Worm (Caenorhabditis elegans): ENCODE measurements around the gene K09H11.11.

ce11 chrV:5708331-5708730 lies 46.7 kb downstream of the K09H11.11 start:
- TF ChIP-seq ama-1 (optimal IDR thresholded peaks at IDR 0.05), result no peak
- no peak for TF ChIP-seq flt-1 (GFP tag; IDR thresholded peaks at IDR 0.05)
- TF ChIP-seq ceh-36 (tag; optimal IDR thresholded peaks at IDR 0.05), result no peak
- no peak for TF ChIP-seq hmg-4 (GFP tag; optimal IDR thresholded peaks at IDR 0.05)
- no peak for TF ChIP-seq ets-7 (tag; optimal IDR thresholded peaks at IDR 0.05)
- no peak for TF ChIP-seq hmbx-1 (tag; optimal IDR thresholded peaks at IDR 0.05)
